Fruit fly (Drosophila melanogaster) whole organism, adult: ENCODE measurements around the gene CG13784.

Experiments
- CG11617 ChIP-seq: fragments of 200-800 bp; sonication (Bioruptor generic); optimal IDR thresholded peaks from 2 replicates; lab custom pipeline; 2017; ENCODE audit warnings: mild to moderate bottlenecking, missing biosample characterization, missing genetic modification reagents, missing genetic modification characterization
- CG12768 ChIP-seq: fragments of 200-800 bp; sonication (Bioruptor generic); optimal IDR thresholded peaks from 2 replicates; lab custom pipeline; 2017; ENCODE audit warnings: missing biosample characterization, missing genetic modification characterization, mild to moderate bottlenecking, moderate library complexity, missing genetic modification reagents
- CG14711 ChIP-seq: fragments of 200-800 bp; sonication (Bioruptor generic); optimal IDR thresholded peaks from 2 replicates; lab custom pipeline; 2018; ENCODE audit warnings: missing biosample characterization, mild to moderate bottlenecking, missing genetic modification characterization, moderate library complexity
- CG1620 ChIP-seq: fragments of 200-800 bp; sonication (Bioruptor generic); optimal IDR thresholded peaks from 2 replicates; lab custom pipeline; 2016; ENCODE audit warnings: missing biosample characterization, missing genetic modification characterization
- CG33017 ChIP-seq: fragments of 200-800 bp; sonication (Bioruptor generic); optimal IDR thresholded peaks from 2 replicates; lab custom pipeline; 2018; ENCODE audit warnings: missing biosample characterization, mild to moderate bottlenecking, missing genetic modification characterization, moderate library complexity
- CG5204 ChIP-seq: fragments of 200-800 bp; sonication (Bioruptor generic); optimal IDR thresholded peaks from 2 replicates; lab custom pipeline; 2016; ENCODE audit warnings: missing biosample characterization, missing genetic modification characterization
- CG7045 ChIP-seq: fragments of 200-800 bp; sonication (Bioruptor generic); optimal IDR thresholded peaks from 2 replicates; lab custom pipeline; 2017; ENCODE audit warnings: missing biosample characterization, mild to moderate bottlenecking, missing genetic modification characterization
- Clk ChIP-seq: fragments of 200-800 bp; sonication (Bioruptor generic); optimal IDR thresholded peaks from 2 replicates; lab custom pipeline; 2017; ENCODE audit warnings: missing biosample characterization, missing genetic modification characterization
- Crg-1 ChIP-seq: fragments of 200-800 bp; sonication (Bioruptor generic); optimal IDR thresholded peaks from 2 replicates; lab custom pipeline; 2016; ENCODE audit warnings: missing biosample characterization, missing genetic modification characterization
- Hr96 ChIP-seq: fragments of 200-800 bp; sonication (Bioruptor generic); optimal IDR thresholded peaks from 2 replicates; lab custom pipeline; 2016; ENCODE audit warnings: missing biosample characterization, missing genetic modification characterization
- Mnt ChIP-seq: fragments of 200-800 bp; sonication (Bioruptor generic); optimal IDR thresholded peaks from 2 replicates; lab custom pipeline; 2016; ENCODE audit warnings: missing biosample characterization, mild to moderate bottlenecking, missing genetic modification characterization
- bab1 ChIP-seq: fragments of 200-800 bp; sonication (Bioruptor generic); optimal IDR thresholded peaks from 3 replicates; lab custom pipeline; 2019; ENCODE audit warnings: missing biosample characterization, mild to moderate bottlenecking, missing genetic modification characterization, moderate library complexity
- cic ChIP-seq: fragments of 200-800 bp; sonication (Bioruptor generic); optimal IDR thresholded peaks from 2 replicates; lab custom pipeline; 2017; ENCODE audit warnings: missing biosample characterization, mild to moderate bottlenecking, missing genetic modification characterization, moderate library complexity
- cnc ChIP-seq, 2 experiments: fragments of >200 bp; optimal IDR thresholded peaks; 2 replicates each; lab custom pipeline; 2017
- kay ChIP-seq: fragments of 200-800 bp; sonication (Bioruptor generic); peaks from one replicate; lab custom pipeline; 2016; ENCODE audit warnings: missing biosample characterization, missing genetic modification characterization, borderline replicate concordance
- ovo ChIP-seq: fragments of 200-800 bp; sonication (Bioruptor generic); optimal IDR thresholded peaks from 2 replicates; lab custom pipeline; 2016; ENCODE audit warnings: missing biosample characterization, missing genetic modification characterization
- pad ChIP-seq: fragments of 200-800 bp; sonication (Bioruptor generic); optimal IDR thresholded peaks from 3 replicates; lab custom pipeline; 2017; ENCODE audit warnings: missing biosample characterization, missing genetic modification characterization, mild to moderate bottlenecking, moderate library complexity, missing genetic modification reagents
- tj ChIP-seq: fragments of 200-800 bp; sonication (Bioruptor generic); optimal IDR thresholded peaks from 3 replicates; lab custom pipeline; 2017; ENCODE audit warnings: missing biosample characterization, mild to moderate bottlenecking, missing genetic modification characterization, moderate library complexity
- toe ChIP-seq: fragments of 200-800 bp; sonication (Bioruptor generic); optimal IDR thresholded peaks from 2 replicates; lab custom pipeline; 2016; ENCODE audit warnings: missing biosample characterization, missing genetic modification characterization

CG13784 gene

DNA sequence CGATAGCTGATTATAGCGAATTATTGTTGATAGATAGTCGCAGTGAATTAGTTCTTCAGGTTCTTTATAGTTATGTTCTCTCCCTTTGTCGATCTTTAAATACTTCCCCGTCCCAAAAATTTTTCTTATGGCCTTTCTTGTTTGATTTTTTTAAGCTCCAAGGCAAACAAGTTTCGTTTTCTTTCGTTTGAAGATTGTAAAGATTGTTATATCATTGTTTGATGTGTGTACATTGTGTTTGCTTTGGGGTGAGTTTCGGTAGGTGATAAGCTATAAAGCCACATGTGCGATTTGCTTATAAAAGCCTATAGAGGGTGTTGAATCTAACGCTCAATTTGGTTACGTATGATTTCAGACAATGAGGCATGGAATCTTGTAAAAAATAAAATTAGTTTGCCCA lies 61.0 kb downstream of the CG13784 start:
- TF ChIP-seq Clk (GFP tag; lab: Kevin White, UChicago) (no peak), bab1 (GFP tag; lab: Kevin White, UChicago) (no peak), tj (no peak), Hr96 (GFP tag; lab: Kevin White, UChicago) (no peak), CG7045 (GFP tag; lab: Kevin White, UChicago) (no peak), CG5204 (GFP tag; lab: Kevin White, UChicago) (no peak), Mnt (GFP tag; lab: Kevin White, UChicago) (no peak), cic (GFP tag; lab: Kevin White, UChicago) (no peak)

DNA sequence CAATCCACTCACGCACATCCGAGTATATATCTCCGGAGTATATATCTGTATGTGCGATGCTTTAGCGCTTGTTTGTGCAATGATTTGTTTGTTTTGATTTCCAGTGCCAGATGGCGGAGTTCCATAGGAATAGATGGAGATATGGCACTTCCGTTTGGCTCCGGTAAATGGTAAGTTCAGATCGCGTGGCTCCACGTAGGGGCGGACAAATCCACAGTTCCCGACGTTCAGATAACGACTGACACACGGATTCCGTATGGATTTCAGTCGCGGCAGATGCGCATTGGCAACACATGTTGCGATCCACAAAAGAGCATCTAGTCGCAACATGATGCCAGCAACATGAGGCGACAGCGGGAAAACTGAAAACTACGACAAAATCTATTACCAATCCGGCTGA lies 62.4 kb downstream of the CG13784 start, which contains the start of gene Pvf3:
Gene Pvf3 (minus strand): TSS at position 240 of the 400 bp plus-strand sequence.
- TF ChIP-seq Mnt (GFP tag; lab: Kevin White, UChicago) = no peak
- TF ChIP-seq CG33017 = no peak
- no peak for TF ChIP-seq CG12768 (GFP tag; lab: Kevin White, UChicago)
- TF ChIP-seq toe (GFP tag; lab: Kevin White, UChicago) = no peak
- no peak for TF ChIP-seq Hr96 (GFP tag; lab: Kevin White, UChicago)
- TF ChIP-seq CG5204 (GFP tag; lab: Kevin White, UChicago) = no peak
- TF ChIP-seq ovo = no peak
- TF ChIP-seq cnc (optimal IDR thresholded peaks at IDR 0.05; lab: Kevin White, UChicago) = no peak
- no peak for TF ChIP-seq CG14711 (tag; lab: Kevin White, UChicago)
- TF ChIP-seq bab1 (GFP tag; lab: Kevin White, UChicago) = no peak
- TF ChIP-seq CG1620 (GFP tag; lab: Kevin White, UChicago) = no peak
- no peak for TF ChIP-seq CG11617
- no peak for TF ChIP-seq CG7045 (GFP tag; lab: Kevin White, UChicago)
- TF ChIP-seq pad = no peak
- no peak for TF ChIP-seq Clk (GFP tag; lab: Kevin White, UChicago)

- TF ChIP-seq Crg-1 = no peak
- peak; percentile 28 for TF ChIP-seq toe (GFP tag; lab: Kevin White, UChicago)
- TF ChIP-seq Hr96 (GFP tag; lab: Kevin White, UChicago) = no peak
- peak; percentile 18 for TF ChIP-seq CG5204 (GFP tag; lab: Kevin White, UChicago)
- TF ChIP-seq kay (GFP tag; lab: Kevin White, UChicago) = peak; percentile 42
- TF ChIP-seq CG7045 (GFP tag; lab: Kevin White, UChicago) = peak; percentile 13
Observed at dm6 chr2L:7154861-7155594, 64.8 kb downstream of the CG13784 start.
